Worm (Caenorhabditis elegans) whole organism, L2 larva: ENCODE results near the gene clc-6.

Source experiments
- C34F6.9 ChIP-seq: fragments of 150-350 bp; optimal IDR thresholded peaks from 2 replicates; lab custom pipeline; 2014; ENCODE audit warnings: missing biosample characterization, missing genetic modification characterization
- F13H6.1 ChIP-seq: sonication (generic microtip); optimal IDR thresholded peaks from 2 replicates; lab custom pipeline; 2016; ENCODE audit warnings: missing genetic modification characterization, missing compliant biosample characterization
- Y55F3AM.14 ChIP-seq: fragments of 200-800 bp; sonication (Bioruptor generic); optimal IDR thresholded peaks from 2 replicates; lab custom pipeline; 2018; ENCODE audit warnings: mild to moderate bottlenecking, missing genetic modification characterization, missing compliant biosample characterization
- ZK546.5 ChIP-seq: sonication (generic microtip); optimal IDR thresholded peaks from 2 replicates; lab custom pipeline; 2017; ENCODE audit warnings: missing biosample characterization, missing genetic modification characterization
- alr-1 ChIP-seq: fragments of 150-350 bp; optimal IDR thresholded peaks from 2 replicates; lab custom pipeline; 2014; ENCODE audit warnings: missing biosample characterization, missing genetic modification characterization
- aly-2 ChIP-seq: fragments of 150-350 bp; optimal IDR thresholded peaks from 2 replicates; lab custom pipeline; 2014; ENCODE audit warnings: missing biosample characterization, missing genetic modification characterization
- blmp-1 ChIP-seq: sonication (generic microtip); optimal IDR thresholded peaks from 2 replicates; lab custom pipeline; 2017; ENCODE audit warnings: missing genetic modification characterization, mild to moderate bottlenecking, missing compliant biosample characterization, antibody characterized with exemption, moderate library complexity; ENCODE audit not compliant: insufficient read depth
- ceh-16 ChIP-seq: fragments of 150-350 bp; optimal IDR thresholded peaks from 2 replicates; lab custom pipeline; 2014; ENCODE audit warnings: missing biosample characterization, missing genetic modification characterization
- ceh-82 ChIP-seq: fragments of 150-350 bp; optimal IDR thresholded peaks from 2 replicates; lab custom pipeline; 2014; ENCODE audit warnings: missing biosample characterization, missing genetic modification characterization
- crh-2 ChIP-seq: sonication (generic microtip); optimal IDR thresholded peaks from 2 replicates; lab custom pipeline; 2017; ENCODE audit warnings: missing biosample characterization, missing genetic modification characterization
- dmd-4 ChIP-seq: sonication (generic microtip); optimal IDR thresholded peaks from 2 replicates; lab custom pipeline; 2017; ENCODE audit warnings: missing biosample characterization, missing genetic modification characterization
- elt-1 ChIP-seq: fragments of 150-350 bp; optimal IDR thresholded peaks from 2 replicates; lab custom pipeline; 2014; ENCODE audit warnings: missing biosample characterization, missing genetic modification characterization
- elt-3 ChIP-seq: sonication (generic microtip); optimal IDR thresholded peaks from 2 replicates; lab custom pipeline; 2017; ENCODE audit warnings: missing biosample characterization, missing genetic modification characterization
- fos-1 ChIP-seq: fragments of 150-350 bp; optimal IDR thresholded peaks from 2 replicates; lab custom pipeline; 2014; ENCODE audit warnings: missing biosample characterization, missing genetic modification characterization
- lin-39 ChIP-seq: fragments of 150-350 bp; optimal IDR thresholded peaks from 2 replicates; lab custom pipeline; 2014; ENCODE audit warnings: missing biosample characterization, missing genetic modification reagents, missing genetic modification characterization
- lsy-2 ChIP-seq, 2 experiments: fragments of 150-350 bp in 1 of 2; sonication (generic microtip) in 1 of 2; optimal IDR thresholded peaks; 2 replicates each; lab custom pipeline; 2014 to 2017; ENCODE audit warnings: missing biosample characterization in 2 of 2, missing genetic modification characterization in 2 of 2
- mbf-1 ChIP-seq: sonication (generic microtip); optimal IDR thresholded peaks from 2 replicates; lab custom pipeline; 2017; ENCODE audit warnings: missing biosample characterization, missing genetic modification characterization
- nhr-10 ChIP-seq: sonication (generic microtip); optimal IDR thresholded peaks from 2 replicates; lab custom pipeline; 2017; ENCODE audit warnings: missing biosample characterization, missing genetic modification characterization
- nhr-11 ChIP-seq: fragments of 150-350 bp; optimal IDR thresholded peaks from 2 replicates; lab custom pipeline; 2014; ENCODE audit warnings: missing biosample characterization, missing genetic modification characterization
- nhr-12 ChIP-seq: fragments of 150-350 bp; optimal IDR thresholded peaks from 2 replicates; lab custom pipeline; 2014; ENCODE audit warnings: missing biosample characterization, missing genetic modification characterization
- nhr-129 ChIP-seq: fragments of 150-350 bp; optimal IDR thresholded peaks from 2 replicates; lab custom pipeline; 2014; ENCODE audit warnings: missing biosample characterization, missing genetic modification characterization
- nhr-23 ChIP-seq: fragments of 150-350 bp; optimal IDR thresholded peaks from 2 replicates; lab custom pipeline; 2014; ENCODE audit warnings: missing biosample characterization, missing genetic modification reagents, missing genetic modification characterization
- nhr-25 ChIP-seq: fragments of 150-350 bp; sonication (generic microtip); optimal IDR thresholded peaks from 3 replicates; lab custom pipeline; 2014; ENCODE audit warnings: missing biosample characterization, missing genetic modification characterization
- nhr-6 ChIP-seq: fragments of 150-350 bp; optimal IDR thresholded peaks from 2 replicates; lab custom pipeline; 2014; ENCODE audit warnings: missing biosample characterization, missing genetic modification characterization
- nhr-77 ChIP-seq: fragments of 150-350 bp; optimal IDR thresholded peaks from 2 replicates; lab custom pipeline; 2014; ENCODE audit warnings: missing biosample characterization, missing genetic modification characterization
- peb-1 ChIP-seq: fragments of 150-350 bp; optimal IDR thresholded peaks from 2 replicates; lab custom pipeline; 2014; ENCODE audit warnings: missing biosample characterization, missing genetic modification characterization
- sem-4 ChIP-seq: fragments of 150-350 bp; optimal IDR thresholded peaks from 2 replicates; lab custom pipeline; 2014; ENCODE audit warnings: missing biosample characterization, missing genetic modification reagents, missing genetic modification characterization
- sma-3 ChIP-seq: sonication (generic microtip); optimal IDR thresholded peaks from 2 replicates; lab custom pipeline; 2016; ENCODE audit warnings: missing genetic modification reagents, missing genetic modification characterization, missing compliant biosample characterization
- sma-9 ChIP-seq, 2 experiments: fragments of 150-350 bp in 1 of 2; sonication (generic microtip) in 1 of 2; optimal IDR thresholded peaks; 2 replicates each; lab custom pipeline; 2014 to 2016; ENCODE audit warnings: missing genetic modification characterization in 2 of 2, mild to moderate bottlenecking in 1 of 2, missing biosample characterization in 1 of 2, missing compliant biosample characterization in 1 of 2, missing genetic modification reagents in 1 of 2, moderate library complexity in 1 of 2
- snpc-4 ChIP-seq: fragments of 150-350 bp; optimal IDR thresholded peaks from 2 replicates; lab custom pipeline; 2014; ENCODE audit warnings: missing biosample characterization, missing genetic modification characterization
- unc-55 ChIP-seq: fragments of 150-350 bp; sonication (generic microtip); optimal IDR thresholded peaks from 3 replicates; lab custom pipeline; 2014; ENCODE audit warnings: missing biosample characterization, missing genetic modification reagents, missing genetic modification characterization
- zag-1 ChIP-seq: fragments of 150-350 bp; optimal IDR thresholded peaks from 2 replicates; lab custom pipeline; 2014; ENCODE audit warnings: missing biosample characterization, missing genetic modification characterization
- ztf-1 ChIP-seq: fragments of 200-800 bp; sonication (Bioruptor generic); conservative IDR thresholded peaks from 2 replicates; pipeline ENCODE4 v1.3.6; 2022; ENCODE audit warnings: missing genetic modification characterization, missing compliant biosample characterization

The clc-6 gene

ce11 chrV:11199497-11199896 lies 3.5 kb upstream of the clc-6 start:
- TF ChIP-seq aly-2 (tag; lab: Kevin White, UChicago) (no peak), ceh-82 (tag; lab: Kevin White, UChicago) (no peak), sem-4 (no peak), C34F6.9 (tag; lab: Kevin White, UChicago) (no peak), ceh-16 (tag; lab: Kevin White, UChicago) (no peak), fos-1 (tag; lab: Kevin White, UChicago) (no peak), zag-1 (tag; lab: Kevin White, UChicago) (no peak), nhr-6 (tag; lab: Kevin White, UChicago) (no peak), peb-1 (tag; lab: Kevin White, UChicago) (no peak), blmp-1 (tag; lab: Kevin White, UChicago) (no peak), elt-1 (tag; lab: Kevin White, UChicago) (no peak), ztf-1 (GFP tag; lab: Robert Waterston, UW) (no peak), nhr-10 (tag; lab: Kevin White, UChicago) (no peak), nhr-12 (tag; lab: Kevin White, UChicago) (no peak), snpc-4 (no peak), nhr-77 (tag; lab: Kevin White, UChicago) (no peak), nhr-23 (tag; lab: Kevin White, UChicago) (no peak), lsy-2 (tag; optimal IDR thresholded peaks at IDR 0.05; lab: Kevin White, UChicago) (no peak), elt-3 (no peak), sma-3 (no peak)

ce11 chrV:11198094-11198493 lies 2.1 kb upstream of the clc-6 start:
- no peak for TF ChIP-seq sma-9 (GFP tag; optimal IDR thresholded peaks at IDR 0.05; lab: Kevin White, UChicago)
- TF ChIP-seq sma-9 (tag; optimal IDR thresholded peaks at IDR 0.05; lab: Kevin White, UChicago), result no peak
- TF ChIP-seq ceh-16 (tag; lab: Kevin White, UChicago), result peak; percentile 53
- peak; percentile 67 for TF ChIP-seq blmp-1 (tag; lab: Kevin White, UChicago)

ce11 chrV:11196631-11197258 lies 736 bp upstream of the clc-6 start:
- TF ChIP-seq sma-9 (GFP tag; optimal IDR thresholded peaks at IDR 0.05; lab: Kevin White, UChicago) (peak; percentile 49), sma-9 (tag; optimal IDR thresholded peaks at IDR 0.05; lab: Kevin White, UChicago) (no peak), C34F6.9 (tag; lab: Kevin White, UChicago) (no peak), nhr-6 (tag; lab: Kevin White, UChicago) (peak; percentile 31), unc-55 (GFP tag; lab: Kevin White, UChicago) (no peak), ceh-16 (tag; lab: Kevin White, UChicago) (peak; percentile 46), fos-1 (tag; lab: Kevin White, UChicago) (peak; percentile 5), nhr-25 (tag; lab: Kevin White, UChicago) (peak; percentile 72), Y55F3AM.14 (no peak), sma-3 (no peak), crh-2 (tag; lab: Kevin White, UChicago) (peak; percentile 45), dmd-4 (tag; lab: Kevin White, UChicago) (no peak), F13H6.1 (tag; lab: Kevin White, UChicago) (peak; percentile 30), nhr-129 (tag; lab: Kevin White, UChicago) (peak; percentile 31), nhr-12 (tag; lab: Kevin White, UChicago) (no peak), mbf-1 (tag; lab: Kevin White, UChicago) (no peak), alr-1 (no peak), snpc-4 (no peak), lsy-2 (tag; optimal IDR thresholded peaks at IDR 0.05; lab: Kevin White, UChicago) (no peak), nhr-11 (tag; lab: Kevin White, UChicago) (no peak), zag-1 (tag; lab: Kevin White, UChicago) (no peak), blmp-1 (tag; lab: Kevin White, UChicago) (peak; percentile 8), sem-4 (peak; percentile 41)
- TF ChIP-seq, all 48 proteins: peak for 10

ce11 chrV:11190983-11191382 lies 5.0 kb downstream of the clc-6 start, which contains the start of gene lgc-49:
Gene lgc-49 (plus strand): TSS chrV:11191283.
- no peak for TF ChIP-seq mbf-1 (tag; lab: Kevin White, UChicago)
- no peak for TF ChIP-seq lin-39 (tag; lab: Kevin White, UChicago)
- no peak for TF ChIP-seq ZK546.5 (tag; lab: Kevin White, UChicago)
- TF ChIP-seq sma-9 (GFP tag; optimal IDR thresholded peaks at IDR 0.05; lab: Kevin White, UChicago), result no peak
- no peak for TF ChIP-seq sma-9 (tag; optimal IDR thresholded peaks at IDR 0.05; lab: Kevin White, UChicago)
- TF ChIP-seq, all 48 proteins: peak for 0
